Worm (Caenorhabditis elegans) whole organism, L4 larva: ENCODE measurements around the gene nhr-47.

Source experiments
- ces-1 ChIP-seq: fragments of 150-350 bp; sonication (generic microtip); optimal IDR thresholded peaks from 4 replicates; lab custom pipeline; 2014; ENCODE audit warnings: missing biosample characterization, missing genetic modification reagents, missing genetic modification characterization
- duxl-1 ChIP-seq: sonication (generic microtip); optimal IDR thresholded peaks from 2 replicates; lab custom pipeline; 2016; ENCODE audit warnings: mild to moderate bottlenecking, missing genetic modification characterization, moderate library complexity, missing compliant biosample characterization; ENCODE audit not compliant: poor library complexity
- fkh-10 ChIP-seq: fragments of 150-350 bp; optimal IDR thresholded peaks from 2 replicates; lab custom pipeline; 2014; ENCODE audit warnings: missing biosample characterization, missing genetic modification reagents, missing genetic modification characterization
- jun-1 ChIP-seq: fragments of 150-350 bp; optimal IDR thresholded peaks from 2 replicates; lab custom pipeline; 2014; ENCODE audit warnings: missing biosample characterization, missing genetic modification reagents, missing genetic modification characterization
- mxl-2 ChIP-seq: fragments of 200-800 bp; sonication (Bioruptor generic); conservative IDR thresholded peaks from 2 replicates; pipeline ENCODE4 v1.3.6; 2022; ENCODE audit warnings: missing genetic modification reagents, missing genetic modification characterization, missing compliant biosample characterization
- php-3 ChIP-seq: fragments of 200-800 bp; sonication (Bioruptor generic); IDR thresholded peaks from 2 replicates; pipeline ENCODE4 v1.3.6; 2022; ENCODE audit warnings: missing genetic modification reagents, missing genetic modification characterization, missing compliant biosample characterization
- spr-1 ChIP-seq: sonication (generic microtip); optimal IDR thresholded peaks from 2 replicates; lab custom pipeline; 2016; ENCODE audit warnings: mild to moderate bottlenecking, missing genetic modification characterization, missing compliant biosample characterization
- zip-2 ChIP-seq: fragments of 150-350 bp; optimal IDR thresholded peaks from 2 replicates; lab custom pipeline; 2014; ENCODE audit warnings: missing biosample characterization, missing genetic modification characterization
- ztf-11 ChIP-seq: fragments of 150-350 bp; optimal IDR thresholded peaks from 2 replicates; lab custom pipeline; 2014; ENCODE audit warnings: missing biosample characterization, missing genetic modification characterization

DNA sequence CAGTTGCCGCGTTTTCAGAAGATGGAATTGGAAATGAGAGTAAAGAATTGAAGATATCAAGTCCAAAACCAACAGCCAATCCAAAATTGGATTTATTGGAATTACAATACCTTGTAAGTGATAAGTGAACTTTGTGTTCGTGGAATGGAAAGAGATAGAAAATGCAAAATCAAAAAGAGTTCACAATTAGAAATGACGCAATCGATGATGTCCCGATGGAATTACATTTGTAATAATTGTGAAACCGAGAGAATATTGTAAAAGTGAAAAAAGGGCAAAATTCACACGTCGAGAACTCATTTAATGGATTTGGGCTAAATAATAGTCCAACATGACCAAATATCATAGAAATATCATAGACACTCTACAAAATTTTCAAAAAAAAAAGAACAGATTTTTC is 20.2 kb downstream of the nhr-47 start:
- no peak for TF ChIP-seq zip-2 (tag; lab: Kevin White, UChicago)
- no peak for TF ChIP-seq jun-1 (tag; lab: Kevin White, UChicago)
- no peak for TF ChIP-seq mxl-2
- no peak for TF ChIP-seq spr-1 (tag; lab: Kevin White, UChicago)
- no peak for TF ChIP-seq fkh-10 (GFP tag; lab: Kevin White, UChicago)
- no peak for TF ChIP-seq php-3 (GFP tag; lab: Robert Waterston, UW)
- TF ChIP-seq ces-1 (GFP tag; lab: Kevin White, UChicago) = no peak
- no peak for TF ChIP-seq ztf-11
- no peak for TF ChIP-seq duxl-1 (tag; lab: Kevin White, UChicago)
